Worm (Caenorhabditis elegans) whole organism, young adult: Measurements from ENCODE around the gene T28F3.8.
"Not testable (repeated sequence)": the region's sequence is repeated elsewhere in the genome, so short reads cannot be mapped to it uniquely, and the experiment has no call there.

Source experiments
- B0261.1 ChIP-seq: sonication (generic microtip); optimal IDR thresholded peaks from 2 replicates; lab custom pipeline; 2016; ENCODE audit warnings: mild to moderate bottlenecking, missing genetic modification characterization, moderate library complexity, missing compliant biosample characterization
- B0336.3 ChIP-seq: fragments of 200-800 bp; sonication (Bioruptor generic); IDR thresholded peaks from 2 replicates; pipeline ENCODE4 v1.3.6; 2022; ENCODE audit warnings: missing genetic modification characterization, missing compliant biosample characterization
- C17E4.6 ChIP-seq: fragments of 200-800 bp; sonication (Bioruptor generic); IDR thresholded peaks from 2 replicates; pipeline ENCODE4 v1.3.6; 2022; ENCODE audit warnings: missing genetic modification reagents, missing genetic modification characterization, missing compliant biosample characterization
- F39B2.1 ChIP-seq: fragments of 200-800 bp; sonication (Bioruptor generic); IDR thresholded peaks from 2 replicates; pipeline ENCODE4 v1.3.6; 2022; ENCODE audit warnings: missing genetic modification reagents, missing genetic modification characterization, missing compliant biosample characterization
- F49E8.2 ChIP-seq: sonication (generic microtip); optimal IDR thresholded peaks from 3 replicates; lab custom pipeline; 2017; ENCODE audit warnings: missing genetic modification characterization, mild to moderate bottlenecking, missing compliant biosample characterization, antibody characterized with exemption, moderate library complexity; ENCODE audit not compliant: insufficient read depth
- F52B5.7 ChIP-seq: sonication (generic microtip); optimal IDR thresholded peaks from 2 replicates; lab custom pipeline; 2016; ENCODE audit warnings: mild to moderate bottlenecking, missing genetic modification characterization, missing compliant biosample characterization
- F57C9.4 ChIP-seq: sonication (generic microtip); optimal IDR thresholded peaks from 2 replicates; lab custom pipeline; 2017; ENCODE audit warnings: mild to moderate bottlenecking, missing genetic modification characterization, missing compliant biosample characterization
- ama-1 ChIP-seq, 3 experiments: fragments of 150-350 bp in 1 of 3; sonication (generic microtip) in 2 of 3; optimal IDR thresholded peaks; 2 replicates each; lab custom pipeline; 2014 to 2018; ENCODE audit warnings: missing biosample characterization in 2 of 3, missing genetic modification characterization in 2 of 3, missing genetic modification reagents in 2 of 3
- atf-7 ChIP-seq: sonication (generic microtip); optimal IDR thresholded peaks from 2 replicates; lab custom pipeline; 2017; ENCODE audit warnings: mild to moderate bottlenecking, missing genetic modification characterization, missing compliant biosample characterization
- attf-6 ChIP-seq: fragments of 200-800 bp; sonication (Bioruptor generic); IDR thresholded peaks from 2 replicates; pipeline ENCODE4 v1.3.6; 2022; ENCODE audit warnings: missing genetic modification reagents, missing genetic modification characterization, missing compliant biosample characterization
- ceh-100 ChIP-seq: fragments of 200-800 bp; sonication (Bioruptor generic); IDR thresholded peaks from 2 replicates; pipeline ENCODE4 v1.3.6; 2022; ENCODE audit warnings: missing genetic modification reagents, missing genetic modification characterization, missing compliant biosample characterization
- ceh-40 ChIP-seq: fragments of 200-800 bp; sonication (Bioruptor generic); IDR thresholded peaks from 2 replicates; pipeline ENCODE4 v1.3.6; 2022; ENCODE audit warnings: missing genetic modification characterization, missing compliant biosample characterization
- dpl-1 ChIP-seq: fragments of 150-350 bp; optimal IDR thresholded peaks from 2 replicates; lab custom pipeline; 2014; ENCODE audit warnings: missing biosample characterization, missing genetic modification reagents, missing genetic modification characterization
- egrh-3 ChIP-seq: fragments of 200-800 bp; sonication (Bioruptor generic); IDR thresholded peaks from 2 replicates; pipeline ENCODE4 v1.3.6; 2022; ENCODE audit warnings: missing genetic modification reagents, missing genetic modification characterization, missing compliant biosample characterization
- ets-4 ChIP-seq: fragments of 200-800 bp; sonication (Bioruptor generic); optimal IDR thresholded peaks from 2 replicates; lab custom pipeline; 2018; ENCODE audit warnings: mild to moderate bottlenecking, missing genetic modification characterization, missing compliant biosample characterization
- gei-17 ChIP-seq: fragments of 200-800 bp; sonication (Bioruptor generic); optimal IDR thresholded peaks from 2 replicates; lab custom pipeline; 2018; ENCODE audit warnings: mild to moderate bottlenecking, missing genetic modification characterization, missing compliant biosample characterization
- hlh-12 ChIP-seq: sonication (generic microtip); optimal IDR thresholded peaks from 2 replicates; lab custom pipeline; 2016; ENCODE audit warnings: missing genetic modification characterization, missing compliant biosample characterization
- hsf-1 ChIP-seq: fragments of 200-800 bp; sonication (Bioruptor generic); IDR thresholded peaks from 2 replicates; pipeline ENCODE4 v1.3.6; 2022; ENCODE audit warnings: missing genetic modification reagents, missing genetic modification characterization, missing compliant biosample characterization
- let-526 ChIP-seq: fragments of 200-800 bp; sonication (Bioruptor generic); IDR thresholded peaks from 2 replicates; pipeline ENCODE4 v1.3.6; 2022; ENCODE audit warnings: missing genetic modification reagents, missing genetic modification characterization, missing compliant biosample characterization
- let-607 ChIP-seq, 2 experiments: fragments of 200-800 bp in 1 of 2; sonication (Bioruptor generic) in 1 of 2; sonication (generic microtip) in 1 of 2; optimal IDR thresholded peaks; 2 replicates each; lab custom pipeline; 2016 to 2018; ENCODE audit warnings: mild to moderate bottlenecking in 2 of 2, missing compliant biosample characterization in 2 of 2, missing genetic modification characterization in 2 of 2, moderate library complexity in 2 of 2, missing genotype in 1 of 2
- lin-40 ChIP-seq: sonication (generic microtip); optimal IDR thresholded peaks from 2 replicates; lab custom pipeline; 2016; ENCODE audit warnings: missing genetic modification characterization, mild to moderate bottlenecking, missing compliant biosample characterization, missing genotype, missing genetic modification reagents
- lir-1 ChIP-seq: fragments of 200-800 bp; sonication (Bioruptor generic); conservative IDR thresholded peaks from 2 replicates; pipeline ENCODE4 v1.3.6; 2022; ENCODE audit warnings: missing genetic modification reagents, missing genetic modification characterization, missing compliant biosample characterization
- lsy-27 ChIP-seq: sonication (generic microtip); optimal IDR thresholded peaks from 2 replicates; lab custom pipeline; 2017; ENCODE audit warnings: missing genetic modification characterization, mild to moderate bottlenecking, missing compliant biosample characterization, antibody characterized with exemption, missing genotype, borderline replicate concordance; ENCODE audit not compliant: insufficient read depth
- madf-10 ChIP-seq: sonication (generic microtip); optimal IDR thresholded peaks from 2 replicates; lab custom pipeline; 2016; ENCODE audit warnings: mild to moderate bottlenecking, missing genetic modification characterization, missing compliant biosample characterization
- mcd-1 ChIP-seq: fragments of 200-800 bp; sonication (Bioruptor generic); IDR thresholded peaks from 2 replicates; pipeline ENCODE4 v1.3.6; 2022; ENCODE audit warnings: missing genetic modification reagents, missing genetic modification characterization, missing compliant biosample characterization
- mel-28 ChIP-seq: sonication (generic microtip); optimal IDR thresholded peaks from 2 replicates; lab custom pipeline; 2016; ENCODE audit warnings: borderline replicate concordance, mild to moderate bottlenecking, missing genetic modification characterization, missing compliant biosample characterization
- mxl-1 ChIP-seq: sonication (generic microtip); optimal IDR thresholded peaks from 2 replicates; lab custom pipeline; 2016; ENCODE audit warnings: missing genetic modification characterization, missing compliant biosample characterization
- nhr-27 ChIP-seq: fragments of 200-800 bp; sonication (Bioruptor generic); optimal IDR thresholded peaks from 2 replicates; lab custom pipeline; 2018; ENCODE audit warnings: mild to moderate bottlenecking, missing genetic modification characterization, moderate library complexity, missing compliant biosample characterization
- pha-4 ChIP-seq: fragments of 150-350 bp; sonication (generic microtip); optimal IDR thresholded peaks from 2 replicates; lab custom pipeline; 2014; ENCODE audit warnings: missing biosample characterization, missing genetic modification reagents, missing genetic modification characterization
- rpc-1 ChIP-seq, 2 experiments: fragments of 150-350 bp in 1 of 2; sonication (generic microtip) in 1 of 2; optimal IDR thresholded peaks; 2 replicates each; lab custom pipeline; 2014 to 2018; ENCODE audit warnings: missing biosample characterization in 1 of 2, missing genetic modification characterization in 1 of 2, missing genetic modification reagents in 1 of 2, missing genotype in 1 of 2
- sdz-38 ChIP-seq: sonication (generic microtip); optimal IDR thresholded peaks from 2 replicates; lab custom pipeline; 2016; ENCODE audit warnings: missing genotype, missing genetic modification characterization, missing compliant biosample characterization
- tbp1 ChIP-seq: fragments of 200-800 bp; sonication (Bioruptor generic); optimal IDR thresholded peaks from 2 replicates; lab custom pipeline; 2018; ENCODE audit warnings: mild to moderate bottlenecking, missing genetic modification characterization, missing compliant biosample characterization
- tbx-9 ChIP-seq: sonication (generic microtip); optimal IDR thresholded peaks from 2 replicates; lab custom pipeline; 2016; ENCODE audit warnings: borderline replicate concordance, missing genetic modification characterization, inconsistent platforms, missing compliant biosample characterization
- unc-130 ChIP-seq: sonication (generic microtip); optimal IDR thresholded peaks from 2 replicates; lab custom pipeline; 2016; ENCODE audit warnings: missing genetic modification reagents, missing genetic modification characterization, missing compliant biosample characterization
- unc-62 ChIP-seq: fragments of 150-350 bp; optimal IDR thresholded peaks from 2 replicates; lab custom pipeline; 2014; ENCODE audit warnings: missing biosample characterization, missing genetic modification reagents, missing genetic modification characterization
- zfh-2 ChIP-seq: fragments of 200-800 bp; sonication (Bioruptor generic); conservative IDR thresholded peaks from 2 replicates; pipeline ENCODE4 v1.3.6; 2022; ENCODE audit warnings: missing genetic modification reagents, missing genetic modification characterization, missing compliant biosample characterization
- zim-3 ChIP-seq: sonication (generic microtip); optimal IDR thresholded peaks from 2 replicates; lab custom pipeline; 2017; ENCODE audit warnings: mild to moderate bottlenecking, missing genetic modification characterization, moderate library complexity, missing compliant biosample characterization
- ztf-18 ChIP-seq: sonication (generic microtip); optimal IDR thresholded peaks from 2 replicates; lab custom pipeline; 2016; ENCODE audit warnings: missing genotype, mild to moderate bottlenecking, missing genetic modification characterization, missing compliant biosample characterization
- ztf-3 ChIP-seq: fragments of 200-800 bp; sonication (Bioruptor generic); optimal IDR thresholded peaks from 2 replicates; lab custom pipeline; 2018; ENCODE audit warnings: mild to moderate bottlenecking, missing genetic modification characterization, missing compliant biosample characterization

T28F3.8 gene

ce11 chrIV:17307223-17307622, at the start of gene T28F3.8:
Gene T28F3.8 (minus strand): TSS chrIV:17307323.
- TF ChIP-seq F39B2.1 (GFP tag; lab: Robert Waterston, UW); zfh-2 (GFP tag; lab: Robert Waterston, UW); mcd-1: not testable (repeated sequence)

DNA sequence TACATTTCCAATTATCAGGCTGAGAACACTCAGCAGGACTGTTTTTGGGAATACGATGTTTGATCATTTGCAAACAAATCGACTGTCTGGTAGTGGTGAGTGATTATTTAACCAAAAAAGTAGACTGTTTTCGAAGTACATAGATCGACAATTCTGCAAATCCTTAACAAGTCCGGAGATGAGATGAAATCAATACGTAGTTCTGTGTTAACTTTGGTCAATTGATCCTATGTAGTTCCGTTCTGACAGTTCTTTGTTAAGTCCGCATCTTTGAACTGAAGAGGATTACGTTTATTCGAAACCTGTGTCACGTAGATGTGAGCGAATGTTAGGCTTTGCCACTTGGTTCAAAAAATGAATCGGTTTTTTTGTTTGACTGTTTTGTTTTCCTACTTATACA, 44.5 kb upstream of the T28F3.8 start, which contains the start of gene clec-199:
Gene clec-199 (plus strand): TSS at position 301 of the 400 bp plus-strand sequence.
- TF ChIP-seq let-526 (GFP tag; lab: Robert Waterston, UW) (no peak), zim-3 (tag; lab: Kevin White, UChicago) (no peak), F52B5.7 (no peak), hlh-12 (tag; lab: Kevin White, UChicago) (no peak)

ce11 chrIV:17346599-17347218, 39.6 kb upstream of the T28F3.8 start, which contains the start of the genes clec-197 and clec-198:
Gene clec-197 (minus strand): TSS chrIV:17346699.
Gene clec-198 (plus strand): TSS chrIV:17347168.
- no peak for TF ChIP-seq ztf-3 (GFP tag; lab: Kevin White, UChicago)
- no peak for TF ChIP-seq tbx-9 (tag; lab: Kevin White, UChicago)
- TF ChIP-seq atf-7 (tag; lab: Kevin White, UChicago): no peak
- TF ChIP-seq ets-4 (GFP tag; lab: Kevin White, UChicago): no peak
- no peak for TF ChIP-seq B0336.3 (GFP tag; lab: Robert Waterston, UW)
- TF ChIP-seq let-607 (tag; optimal IDR thresholded peaks at IDR 0.05; lab: Kevin White, UChicago): no peak
- TF ChIP-seq pha-4 (tag; lab: Kevin White, UChicago): no peak
- TF ChIP-seq lin-40 (tag; lab: Kevin White, UChicago): no peak
- TF ChIP-seq C17E4.6 (GFP tag; lab: Robert Waterston, UW): no peak
- no peak for TF ChIP-seq lsy-27
- TF ChIP-seq madf-10 (tag; lab: Kevin White, UChicago): no peak
- TF ChIP-seq F57C9.4: no peak
- no peak for TF ChIP-seq unc-130
- TF ChIP-seq lir-1 (GFP tag; lab: Robert Waterston, UW): no peak
- TF ChIP-seq rpc-1 (optimal IDR thresholded peaks at IDR 0.05; lab: Kevin White, UChicago): no peak
- TF ChIP-seq rpc-1 (tag; optimal IDR thresholded peaks at IDR 0.05; lab: Kevin White, UChicago): no peak
- no peak for TF ChIP-seq attf-6 (GFP tag; lab: Robert Waterston, UW)

- no peak for TF ChIP-seq B0261.1 (tag; lab: Kevin White, UChicago)
- TF ChIP-seq mel-28 (tag; lab: Kevin White, UChicago): no peak
- no peak for TF ChIP-seq nhr-27 (tag; lab: Kevin White, UChicago)
- TF ChIP-seq ceh-40 (GFP tag; lab: Robert Waterston, UW): no peak
- TF ChIP-seq hsf-1 (GFP tag; lab: Robert Waterston, UW): no peak
- no peak for TF ChIP-seq ztf-18
- no peak for TF ChIP-seq egrh-3
- TF ChIP-seq ceh-100: no peak
- no peak for TF ChIP-seq tbp1 (GFP tag; lab: Kevin White, UChicago)
- TF ChIP-seq gei-17 (GFP tag; lab: Kevin White, UChicago): no peak
- no peak for TF ChIP-seq ama-1 (optimal IDR thresholded peaks at IDR 0.05; lab: Kevin White, UChicago)
- TF ChIP-seq ama-1 (GFP tag; optimal IDR thresholded peaks at IDR 0.05; lab: Kevin White, UChicago): no peak
- TF ChIP-seq unc-62 (GFP tag; lab: Kevin White, UChicago): no peak
- TF ChIP-seq mxl-1 (tag; lab: Kevin White, UChicago): no peak
- no peak for TF ChIP-seq dpl-1
- no peak for TF ChIP-seq F49E8.2
- TF ChIP-seq sdz-38: no peak
Observed at ce11 chrIV:17343482-17343881, 36.4 kb upstream of the T28F3.8 start, which contains the start of gene C49C3.11. Gene C49C3.11 (plus strand): TSS chrIV:17343782.
